Fruit fly (Drosophila melanogaster) whole organism, embryonic: ENCODE measurements around the gene miple2.

Source experiments
- Adf1 ChIP-seq: fragments of 200-800 bp; sonication (Bioruptor generic); IDR thresholded peaks from 2 replicates; pipeline ENCODE4 v1.3.6; 2022; ENCODE audit warnings: missing biosample characterization, missing genetic modification characterization
- CG10321 ChIP-seq: fragments of 200-800 bp; sonication (Bioruptor generic); IDR thresholded peaks from 2 replicates; pipeline ENCODE4 v1.3.6; 2022; ENCODE audit warnings: missing biosample characterization, missing genetic modification characterization
- CG10366 ChIP-seq: fragments of 200-800 bp; sonication (Bioruptor generic); IDR thresholded peaks from 2 replicates; pipeline ENCODE4 v1.3.6; 2022; ENCODE audit warnings: missing biosample characterization, missing genetic modification characterization
- CG10543 ChIP-seq: fragments of 200-800 bp; sonication (Bioruptor generic); optimal IDR thresholded peaks from 3 replicates; lab custom pipeline; 2017; ENCODE audit warnings: missing biosample characterization, mild to moderate bottlenecking, missing genetic modification characterization, moderate library complexity
- CG10979 ChIP-seq: fragments of 200-800 bp; sonication (Bioruptor generic); optimal IDR thresholded peaks from 2 replicates; lab custom pipeline; 2018; ENCODE audit warnings: missing biosample characterization, mild to moderate bottlenecking, missing genetic modification characterization, moderate library complexity
- CG12104 ChIP-seq: fragments of 200-800 bp; sonication (Bioruptor generic); optimal IDR thresholded peaks from 3 replicates; lab custom pipeline; 2016; ENCODE audit warnings: missing biosample characterization, missing genetic modification characterization
- CG13296 ChIP-seq: fragments of 200-800 bp; sonication (Bioruptor generic); optimal IDR thresholded peaks from 3 replicates; lab custom pipeline; 2018; ENCODE audit warnings: missing biosample characterization, mild to moderate bottlenecking, missing genetic modification characterization
- CG15073 ChIP-seq: fragments of 200-800 bp; sonication (Bioruptor generic); optimal IDR thresholded peaks from 2 replicates; lab custom pipeline; 2016; ENCODE audit warnings: missing biosample characterization, missing genetic modification characterization
- CG15269 ChIP-seq: fragments of 200-800 bp; sonication (Bioruptor generic); optimal IDR thresholded peaks from 2 replicates; lab custom pipeline; 2018; ENCODE audit warnings: missing biosample characterization, mild to moderate bottlenecking, missing genetic modification characterization, moderate library complexity
- CG1602 ChIP-seq: fragments of 200-800 bp; sonication (Bioruptor generic); optimal IDR thresholded peaks from 3 replicates; lab custom pipeline; 2016; ENCODE audit warnings: missing biosample characterization, missing genetic modification characterization
- CG1603 ChIP-seq: fragments of 200-800 bp; sonication (Bioruptor generic); optimal IDR thresholded peaks from 2 replicates; lab custom pipeline; 2019; ENCODE audit warnings: missing biosample characterization, mild to moderate bottlenecking, missing genetic modification characterization, moderate library complexity
- CG17359 ChIP-seq: fragments of 200-800 bp; sonication (Bioruptor generic); optimal IDR thresholded peaks from 3 replicates; lab custom pipeline; 2018; ENCODE audit warnings: missing biosample characterization, mild to moderate bottlenecking, missing genetic modification characterization, moderate library complexity
- CG17568 ChIP-seq: fragments of 200-800 bp; sonication (Bioruptor generic); optimal IDR thresholded peaks from 2 replicates; lab custom pipeline; 2018; ENCODE audit warnings: missing biosample characterization, mild to moderate bottlenecking, missing genetic modification characterization, moderate library complexity
- CG17612 ChIP-seq: fragments of 200-800 bp; sonication (Bioruptor generic); IDR thresholded peaks from 2 replicates; pipeline ENCODE4 v1.3.6; 2022; ENCODE audit warnings: missing biosample characterization, missing genetic modification characterization
- CG1832 ChIP-seq: fragments of 200-800 bp; sonication (Bioruptor generic); optimal IDR thresholded peaks from 2 replicates; lab custom pipeline; 2017; ENCODE audit warnings: missing biosample characterization, mild to moderate bottlenecking, missing genetic modification characterization, inconsistent platforms
- CG2678 ChIP-seq: fragments of 200-800 bp; sonication (Bioruptor generic); optimal IDR thresholded peaks from 3 replicates; lab custom pipeline; 2019; ENCODE audit warnings: missing biosample characterization, mild to moderate bottlenecking, missing genetic modification characterization, moderate library complexity
- CG4282 ChIP-seq: fragments of 200-800 bp; sonication (Bioruptor generic); optimal IDR thresholded peaks from 2 replicates; lab custom pipeline; 2016; ENCODE audit warnings: missing biosample characterization, missing genetic modification characterization
- CG4328 ChIP-seq: fragments of 200-800 bp; sonication (Bioruptor generic); optimal IDR thresholded peaks from 3 replicates; lab custom pipeline; 2017; ENCODE audit warnings: missing biosample characterization, missing genetic modification reagents, missing genetic modification characterization
- CG6854 ChIP-seq: fragments of 200-800 bp; sonication (Bioruptor generic); optimal IDR thresholded peaks from 3 replicates; lab custom pipeline; 2017; ENCODE audit warnings: missing biosample characterization, mild to moderate bottlenecking, missing genetic modification characterization
- CG7357 ChIP-seq: fragments of 200-800 bp; sonication (Bioruptor generic); IDR thresholded peaks from 3 replicates; pipeline ENCODE4 v1.3.6; 2022; ENCODE audit warnings: missing biosample characterization, missing genetic modification characterization
- CG9437 ChIP-seq: fragments of 200-800 bp; sonication (Bioruptor generic); optimal IDR thresholded peaks from 2 replicates; lab custom pipeline; 2018; ENCODE audit warnings: missing biosample characterization, mild to moderate bottlenecking, missing genetic modification characterization
- Dip2 ChIP-seq: fragments of 200-800 bp; sonication (Bioruptor generic); IDR thresholded peaks from 2 replicates; pipeline ENCODE4 v1.3.6; 2022; ENCODE audit warnings: missing biosample characterization, missing genetic modification characterization
- E2f1 ChIP-seq: fragments of 200-800 bp; sonication (Bioruptor generic); IDR thresholded peaks from 2 replicates; pipeline ENCODE4 v1.3.6; 2022; ENCODE audit warnings: missing biosample characterization, missing genetic modification characterization
- Fer3 ChIP-seq: fragments of 200-800 bp; sonication (Bioruptor generic); optimal IDR thresholded peaks from 2 replicates; lab custom pipeline; 2018; ENCODE audit warnings: missing biosample characterization, mild to moderate bottlenecking, missing genetic modification characterization, moderate library complexity
- Hsf ChIP-seq: fragments of 200-800 bp; sonication (Bioruptor generic); optimal IDR thresholded peaks from 3 replicates; lab custom pipeline; 2016; ENCODE audit warnings: missing biosample characterization, missing genetic modification characterization
- Mad ChIP-seq: fragments of 200-800 bp; sonication (Bioruptor generic); optimal IDR thresholded peaks from 2 replicates; lab custom pipeline; 2016; ENCODE audit warnings: missing biosample characterization, missing genetic modification characterization
- Mrtf ChIP-seq: fragments of 200-800 bp; sonication (Bioruptor generic); IDR thresholded peaks from 3 replicates; pipeline ENCODE4 v1.3.6; 2022; ENCODE audit warnings: missing biosample characterization, missing genetic modification characterization
- Nf-YB ChIP-seq: fragments of 200-800 bp; sonication (Bioruptor generic); optimal IDR thresholded peaks from 3 replicates; lab custom pipeline; 2019; ENCODE audit warnings: missing biosample characterization, mild to moderate bottlenecking, missing genetic modification characterization, moderate library complexity
- Sox102F ChIP-seq: fragments of 200-800 bp; sonication (Bioruptor generic); optimal IDR thresholded peaks from 2 replicates; lab custom pipeline; 2018; ENCODE audit warnings: missing biosample characterization, mild to moderate bottlenecking, missing genetic modification characterization, moderate library complexity
- Sry-β ChIP-seq: fragments of 200-800 bp; sonication (Bioruptor generic); optimal IDR thresholded peaks from 2 replicates; lab custom pipeline; 2018; ENCODE audit warnings: missing biosample characterization, mild to moderate bottlenecking, missing genetic modification characterization, moderate library complexity
- Ssrp ChIP-seq: fragments of 200-800 bp; sonication (Bioruptor generic); optimal IDR thresholded peaks from 2 replicates; lab custom pipeline; 2018; ENCODE audit warnings: missing biosample characterization, mild to moderate bottlenecking, missing genetic modification characterization, moderate library complexity
- Xbp1 ChIP-seq: fragments of 200-800 bp; sonication (Bioruptor generic); optimal IDR thresholded peaks from 3 replicates; lab custom pipeline; 2016; ENCODE audit warnings: missing biosample characterization, mild to moderate bottlenecking, missing genetic modification characterization
- Xrp1 ChIP-seq: fragments of 200-800 bp; sonication (Bioruptor generic); IDR thresholded peaks from 2 replicates; pipeline ENCODE4 v1.3.6; 2022; ENCODE audit warnings: missing biosample characterization, missing genetic modification characterization
- cad ChIP-seq: fragments of >200 bp; optimal IDR thresholded peaks from 2 replicates; lab custom pipeline; 2017; ENCODE audit warnings: missing biosample characterization, missing genetic modification characterization
- exex ChIP-seq: fragments of 200-800 bp; sonication (Bioruptor generic); optimal IDR thresholded peaks from 4 replicates; lab custom pipeline; 2018; ENCODE audit warnings: missing biosample characterization, mild to moderate bottlenecking, missing genetic modification characterization, moderate library complexity
- insv ChIP-seq, 2 experiments: fragments of 200-800 bp; sonication (Bioruptor generic); optimal IDR thresholded peaks; 3 replicates each; lab custom pipeline; 2016 to 2018; ENCODE audit warnings: missing biosample characterization in 2 of 2, missing genetic modification characterization in 2 of 2
- jing ChIP-seq: fragments of 200-800 bp; sonication (Bioruptor generic); optimal IDR thresholded peaks from 2 replicates; lab custom pipeline; 2018; ENCODE audit warnings: missing biosample characterization, mild to moderate bottlenecking, missing genetic modification characterization
- kay ChIP-seq: fragments of 200-800 bp; sonication (Bioruptor generic); optimal IDR thresholded peaks from 2 replicates; lab custom pipeline; 2016; ENCODE audit warnings: missing biosample characterization, missing genetic modification characterization
- lbe ChIP-seq: fragments of 200-800 bp; sonication (Bioruptor generic); optimal IDR thresholded peaks from 2 replicates; lab custom pipeline; 2016; ENCODE audit warnings: missing biosample characterization, mild to moderate bottlenecking, missing genetic modification characterization
- lola ChIP-seq, 3 experiments: fragments of >200 bp in 2 of 3; fragments of 200-800 bp in 1 of 3; sonication (Bioruptor generic) in 1 of 3; optimal IDR thresholded peaks; 2 replicates each; lab custom pipeline; 2017 to 2019; ENCODE audit warnings: missing biosample characterization in 3 of 3, missing genetic modification characterization in 3 of 3, mild to moderate bottlenecking in 1 of 3, moderate library complexity in 1 of 3
- lov ChIP-seq, 2 experiments: fragments of 200-800 bp in 1 of 2; fragments of >200 bp in 1 of 2; sonication (Bioruptor generic) in 1 of 2; IDR thresholded peaks in 1 of 2; optimal IDR thresholded peaks in 1 of 2; 2 replicates in 1 of 2; 3 replicates in 1 of 2; pipeline versions ENCODE4 v1.3.6 to Lab custom; 2017 to 2022; ENCODE audit warnings: missing biosample characterization in 1 of 2, missing genetic modification characterization in 1 of 2
- ranshi ChIP-seq: fragments of 200-800 bp; sonication (Bioruptor generic); IDR thresholded peaks from 2 replicates; pipeline ENCODE4 v1.3.6; 2022; ENCODE audit warnings: missing biosample characterization, missing genetic modification characterization
- sr ChIP-seq: fragments of 200-800 bp; sonication (Bioruptor generic); IDR thresholded peaks from 3 replicates; pipeline ENCODE4 v1.3.6; 2022; ENCODE audit warnings: missing biosample characterization, missing genetic modification characterization
- tin ChIP-seq: fragments of 200-800 bp; sonication (Bioruptor generic); optimal IDR thresholded peaks from 3 replicates; lab custom pipeline; 2016; ENCODE audit warnings: missing biosample characterization, missing genetic modification characterization
- tna ChIP-seq: fragments of 200-800 bp; sonication (Bioruptor generic); IDR thresholded peaks from 2 replicates; pipeline ENCODE4 v1.3.6; 2022; ENCODE audit warnings: missing biosample characterization, missing genetic modification characterization; ENCODE audit not compliant: partially characterized antibody
- wdn ChIP-seq: fragments of 200-800 bp; sonication (Bioruptor generic); IDR thresholded peaks from 2 replicates; pipeline ENCODE4 v1.3.6; 2022; ENCODE audit warnings: missing biosample characterization, missing genetic modification characterization
- wek ChIP-seq: fragments of 200-800 bp; sonication (Bioruptor generic); optimal IDR thresholded peaks from 3 replicates; lab custom pipeline; 2018; ENCODE audit warnings: missing biosample characterization, mild to moderate bottlenecking, missing genetic modification characterization, moderate library complexity

The miple2 gene

DNA sequence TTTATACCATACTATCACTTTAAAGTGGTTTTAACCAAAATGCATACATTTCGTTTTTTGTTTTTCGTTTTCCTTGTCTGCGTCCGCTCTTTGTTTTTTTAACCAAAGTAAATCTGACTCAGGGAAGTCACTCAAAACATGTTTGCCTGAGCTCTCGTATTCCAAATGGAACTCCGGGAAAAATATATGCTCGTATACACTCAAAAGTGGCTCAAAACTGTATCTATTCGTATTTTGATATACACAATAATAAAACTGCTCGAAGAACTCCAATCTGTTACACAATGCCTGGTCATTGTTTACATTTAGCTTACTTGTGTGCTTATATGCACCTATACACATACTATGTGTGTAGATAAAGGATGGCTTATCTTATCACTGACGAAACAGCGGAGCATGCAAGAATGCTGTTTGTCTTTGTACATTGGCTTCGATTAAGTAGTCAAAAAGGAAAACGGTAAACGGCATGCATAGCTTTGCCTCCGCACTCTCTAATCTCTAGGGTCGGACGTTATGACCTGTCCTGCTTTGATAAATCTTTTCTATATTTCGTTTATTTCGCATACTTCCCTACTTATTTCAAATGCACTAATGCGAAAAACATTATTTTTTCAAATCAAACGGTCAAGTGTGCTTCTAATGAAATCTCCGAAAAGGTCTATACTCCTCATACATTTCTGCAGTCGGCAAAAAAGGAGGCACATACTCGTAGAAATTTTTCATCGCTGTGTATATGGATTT, at the start of gene miple2 (continued):
- TF ChIP-seq CG17359 (peak; percentile 26), CG7357 (GFP tag; lab: Robert Waterston, UW) (no peak), kay (GFP tag; lab: Kevin White, UChicago) (peak; percentile 28), Mad (GFP tag; lab: Kevin White, UChicago) (peak; percentile 13), Hsf (GFP tag; lab: Kevin White, UChicago) (peak; percentile 50), CG4328 (GFP tag; lab: Kevin White, UChicago) (peak; percentile 75), CG1603 (tag; lab: Kevin White, UChicago) (peak; percentile 8), CG15269 (tag; lab: Kevin White, UChicago) (peak; percentile 20), Nf-YB (peak; percentile 26), CG1602 (GFP tag; lab: Kevin White, UChicago) (no peak), tna (no peak), Dip2 (GFP tag; lab: Robert Waterston, UW) (no peak), ranshi (no peak), CG12104 (GFP tag; lab: Kevin White, UChicago) (peak; percentile 38), cad (GFP tag; lab: Kevin White, UChicago) (no peak), CG6854 (GFP tag; lab: Kevin White, UChicago) (peak; percentile 31), lbe (GFP tag; lab: Kevin White, UChicago) (no peak), CG15073 (no peak), Xrp1 (GFP tag; lab: Robert Waterston, UW) (peak; percentile 60), CG10979 (tag; lab: Kevin White, UChicago) (peak; percentile 58), wdn (GFP tag; lab: Robert Waterston, UW) (no peak), exex (tag; lab: Kevin White, UChicago) (peak; percentile 65), wek (GFP tag; lab: Kevin White, UChicago) (peak; percentile 73), Mrtf (no peak), Sox102F (GFP tag; lab: Kevin White, UChicago) (no peak), CG10366 (GFP tag; lab: Robert Waterston, UW) (no peak)

DNA sequence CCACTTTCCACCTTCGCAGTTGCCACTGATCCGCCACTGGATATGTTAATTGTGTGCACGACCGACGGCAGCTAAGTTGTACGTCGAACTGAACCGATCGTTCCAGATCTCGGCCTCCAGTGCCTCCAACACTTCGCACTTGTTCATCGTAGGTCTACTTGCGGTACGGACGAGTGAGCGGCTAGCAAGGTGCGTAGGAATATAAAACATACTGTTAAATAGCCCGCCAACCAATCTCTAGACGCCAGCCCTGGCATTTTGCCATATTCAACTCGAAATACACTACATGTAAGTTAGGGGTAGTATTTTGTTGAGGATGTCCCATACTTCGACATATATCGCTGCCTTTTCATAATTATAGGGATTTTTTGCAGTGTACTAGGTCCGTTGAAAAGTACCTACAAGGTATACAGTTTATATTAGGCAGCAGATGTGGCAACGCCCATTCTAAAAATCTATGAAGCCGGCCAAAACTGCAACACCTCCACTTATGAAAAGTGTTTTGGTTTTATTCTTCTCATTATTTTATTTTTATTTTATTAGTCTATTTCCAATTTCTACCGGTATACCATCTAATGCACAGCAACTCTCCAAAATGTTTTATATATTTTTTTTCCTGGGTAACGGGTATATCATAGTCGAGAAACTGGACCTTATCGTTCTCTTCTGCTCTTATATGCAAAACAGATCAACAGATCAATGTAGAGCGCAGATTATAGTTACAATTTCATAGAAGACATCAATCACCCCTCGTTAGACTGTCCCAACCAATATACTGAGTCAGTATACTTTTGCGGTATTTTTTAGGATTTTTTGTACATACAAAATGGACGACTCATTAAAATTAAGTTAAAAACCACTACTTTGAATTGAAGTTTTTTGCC, 47.7 kb upstream of the miple2 start, which contains the start of the genes pyx and CG33229:
Gene pyx (minus strand): TSS at position 51 of the 884 bp plus-strand sequence.
Gene CG33229 (plus strand): TSS at position 834 of the 884 bp plus-strand sequence.
- TF ChIP-seq Sry-β (GFP tag; lab: Kevin White, UChicago) (no peak), Adf1 (GFP tag; lab: Robert Waterston, UW) (no peak), E2f1 (GFP tag; lab: Robert Waterston, UW) (peak; percentile 75), CG17568 (GFP tag; lab: Kevin White, UChicago) (no peak), CG4282 (no peak), CG17612 (GFP tag; lab: Robert Waterston, UW) (peak; percentile 50), CG10321 (GFP tag; lab: Robert Waterston, UW) (peak; percentile 5; the same call in 1 of the 2 replicates), CG9437 (GFP tag; lab: Kevin White, UChicago) (peak; percentile 83), Ssrp (tag; lab: Kevin White, UChicago) (peak; percentile 82), CG1832 (no peak), lola (GFP tag; optimal IDR thresholded peaks at IDR 0.05; lab: Kevin White, UChicago) (peak in 1 of 3 experiments; percentile 80), lov (optimal IDR thresholded peaks at IDR 0.05; lab: Kevin White, UChicago) (no peak), lov (GFP tag; IDR thresholded peaks at IDR 0.05; lab: Robert Waterston, UW) (no peak), Xbp1 (GFP tag; lab: Kevin White, UChicago) (peak; percentile 91), Fer3 (tag; lab: Kevin White, UChicago) (peak; percentile 86), CG2678 (tag; lab: Kevin White, UChicago) (peak; percentile 92), CG10543 (GFP tag; lab: Kevin White, UChicago) (peak; percentile 84), insv (GFP tag; optimal IDR thresholded peaks at IDR 0.05; lab: Kevin White, UChicago) (peak in 1 of 2 experiments; percentile 57), jing (no peak), sr (GFP tag; lab: Robert Waterston, UW) (no peak), tin (GFP tag; lab: Kevin White, UChicago) (peak; percentile 87), CG13296 (peak; percentile 77)
